Worm (Caenorhabditis elegans): ENCODE measurements around the gene F46H5.11.

DNA sequence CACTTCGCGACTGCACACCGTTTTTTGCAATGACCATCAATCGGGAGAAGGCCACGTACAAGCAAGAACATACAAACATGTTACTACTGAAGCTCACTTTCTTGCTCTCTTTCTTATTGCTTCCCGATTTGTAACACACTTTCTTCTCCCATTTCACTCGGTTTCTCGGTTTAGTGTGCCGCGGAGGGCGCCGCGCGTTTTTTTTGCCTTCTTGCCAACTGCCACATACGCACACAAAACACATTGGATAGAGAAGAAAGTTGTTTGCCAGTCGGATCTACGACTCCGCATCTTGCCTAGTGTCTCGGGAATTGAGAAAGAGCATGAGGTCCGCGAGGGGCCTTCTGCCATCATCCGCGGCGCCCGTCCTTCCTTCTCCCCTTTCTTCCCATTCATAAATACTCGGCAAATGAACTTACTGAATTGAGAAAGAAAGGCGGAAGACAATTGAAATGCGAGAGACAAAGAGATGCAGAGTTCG lies 37.1 kb downstream of the F46H5.11 start:
- TF ChIP-seq rcor-1 (GFP tag; IDR thresholded peaks at IDR 0.05) (no peak), F10E7.11 (tag; optimal IDR thresholded peaks at IDR 0.05) (no peak), lin-35 (GFP tag; optimal IDR thresholded peaks at IDR 0.05) (peak in 1 of 3 experiments; percentile 26), nfya-1 (tag; optimal IDR thresholded peaks at IDR 0.05; ENCODE audit: borderline replicate concordance, insufficient read depth) (no peak), ztf-26 (tag; optimal IDR thresholded peaks at IDR 0.05) (no peak), sptf-2 (GFP tag; optimal IDR thresholded peaks at IDR 0.05) (no peak), ceh-100 (GFP tag; IDR thresholded peaks at IDR 0.05) (no peak), snpc-4 (GFP tag; optimal IDR thresholded peaks at IDR 0.05) (no peak), snpc-4 (tag; optimal IDR thresholded peaks at IDR 0.05) (no peak), ztf-28 (GFP tag; IDR thresholded peaks at IDR 0.05) (no peak), nfyb-1 (GFP tag; IDR thresholded peaks at IDR 0.05) (no peak), let-607 (tag; optimal IDR thresholded peaks at IDR 0.05) (peak in 1 of 2 experiments; percentile 18)
